Fruit fly (Drosophila melanogaster) whole organism, adult: Measurements from ENCODE around the gene CG11583.

Source experiments
- CG12768 ChIP-seq: fragments of 200-800 bp; sonication (Bioruptor generic); optimal IDR thresholded peaks from 2 replicates; lab custom pipeline; 2017; ENCODE audit warnings: missing biosample characterization, missing genetic modification characterization, mild to moderate bottlenecking, moderate library complexity, missing genetic modification reagents
- CG7045 ChIP-seq: fragments of 200-800 bp; sonication (Bioruptor generic); optimal IDR thresholded peaks from 2 replicates; lab custom pipeline; 2017; ENCODE audit warnings: missing biosample characterization, mild to moderate bottlenecking, missing genetic modification characterization
- CG7101 ChIP-seq: fragments of 200-800 bp; sonication (Bioruptor generic); optimal IDR thresholded peaks from 2 replicates; lab custom pipeline; 2018; ENCODE audit warnings: missing biosample characterization, mild to moderate bottlenecking, missing genetic modification characterization, moderate library complexity
- Crg-1 ChIP-seq: fragments of 200-800 bp; sonication (Bioruptor generic); optimal IDR thresholded peaks from 2 replicates; lab custom pipeline; 2016; ENCODE audit warnings: missing biosample characterization, missing genetic modification characterization
- ovo ChIP-seq: fragments of 200-800 bp; sonication (Bioruptor generic); optimal IDR thresholded peaks from 2 replicates; lab custom pipeline; 2016; ENCODE audit warnings: missing biosample characterization, missing genetic modification characterization
- tj ChIP-seq: fragments of 200-800 bp; sonication (Bioruptor generic); optimal IDR thresholded peaks from 3 replicates; lab custom pipeline; 2017; ENCODE audit warnings: missing biosample characterization, mild to moderate bottlenecking, missing genetic modification characterization, moderate library complexity
- toe ChIP-seq: fragments of 200-800 bp; sonication (Bioruptor generic); optimal IDR thresholded peaks from 2 replicates; lab custom pipeline; 2016; ENCODE audit warnings: missing biosample characterization, missing genetic modification characterization

dm6 chr3L:4262384-4262783, 20.2 kb downstream of the CG11583 start, which contains the start of the genes CG11586 and VhaM9.7-a:
- TF ChIP-seq tj (GFP tag; lab: Kevin White, UChicago), result no peak
- no peak for TF ChIP-seq ovo (GFP tag; lab: Kevin White, UChicago)
- TF ChIP-seq CG7101 (tag; lab: Kevin White, UChicago), result peak; percentile 30
- TF ChIP-seq CG12768 (GFP tag; lab: Kevin White, UChicago), result no peak
- TF ChIP-seq CG7045 (GFP tag; lab: Kevin White, UChicago), result no peak
- TF ChIP-seq toe (GFP tag; lab: Kevin White, UChicago), result no peak
- no peak for TF ChIP-seq Crg-1 (GFP tag; lab: Kevin White, UChicago)
